Fruit fly (Drosophila melanogaster): ENCODE data around the gene Gr64e.

Gene Gr64e

dm6 chr3L:4055438-4055962 lies 23.6 kb downstream of the Gr64e start:
- no peak for TF ChIP-seq brk (GFP tag; optimal IDR thresholded peaks at IDR 0.05)
- TF ChIP-seq Vsx2 (GFP tag; optimal IDR thresholded peaks at IDR 0.05; ENCODE audit: partially characterized antibody) = peak; percentile 32
- no peak for TF ChIP-seq lola (GFP tag; optimal IDR thresholded peaks at IDR 0.05)
- no peak for TF ChIP-seq sv (GFP tag; optimal IDR thresholded peaks at IDR 0.05)
- TF ChIP-seq psq (GFP tag; optimal IDR thresholded peaks at IDR 0.05) = no peak

dm6 chr3L:4056812-4057211 lies 24.9 kb downstream of the Gr64e start:
- no peak for TF ChIP-seq Myc (optimal IDR thresholded peaks at IDR 0.05)
- TF ChIP-seq dl (GFP tag; optimal IDR thresholded peaks at IDR 0.05; ENCODE audit: insufficient read depth in 1 of 2, partially characterized antibody in 2 of 2) = no peak
- no peak for TF ChIP-seq rgr (GFP tag; optimal IDR thresholded peaks at IDR 0.05)
- TF ChIP-seq fru (GFP tag; optimal IDR thresholded peaks at IDR 0.05) = no peak
- TF ChIP-seq foxo (GFP tag; optimal IDR thresholded peaks at IDR 0.05) = no peak
- TF ChIP-seq sage (GFP tag; optimal IDR thresholded peaks at IDR 0.05) = no peak
- TF ChIP-seq woc (GFP tag; optimal IDR thresholded peaks at IDR 0.05) = no peak
- TF ChIP-seq sv (GFP tag; optimal IDR thresholded peaks at IDR 0.05) = no peak
- no peak for TF ChIP-seq Mio (GFP tag; optimal IDR thresholded peaks at IDR 0.05)
- no peak for TF ChIP-seq OdsH (GFP tag; optimal IDR thresholded peaks at IDR 0.05)
- no peak for TF ChIP-seq N (GFP tag; optimal IDR thresholded peaks at IDR 0.05)
- TF ChIP-seq psq (GFP tag; optimal IDR thresholded peaks at IDR 0.05) = no peak
- TF ChIP-seq Sp1 (GFP tag; optimal IDR thresholded peaks at IDR 0.05) = no peak
- no peak for TF ChIP-seq Dif (GFP tag; optimal IDR thresholded peaks at IDR 0.05; ENCODE audit: partially characterized antibody)

- no peak for TF ChIP-seq Jra (GFP tag; optimal IDR thresholded peaks at IDR 0.05)
- TF ChIP-seq fru (GFP tag; optimal IDR thresholded peaks at IDR 0.05) = peak; percentile 14
- no peak for TF ChIP-seq h (GFP tag; optimal IDR thresholded peaks at IDR 0.05)
- TF ChIP-seq rgr (GFP tag; optimal IDR thresholded peaks at IDR 0.05) = peak; percentile 37
Observed at dm6 chr3L:4059293-4059820, 27.4 kb downstream of the Gr64e start, which contains the start of gene Ugt305A1. Gene Ugt305A1 (plus strand): TSS chr3L:4059770.

- TF ChIP-seq h (GFP tag; optimal IDR thresholded peaks at IDR 0.05) (no peak), Myc (optimal IDR thresholded peaks at IDR 0.05) (peak; percentile 35), jim (GFP tag; optimal IDR thresholded peaks at IDR 0.05) (no peak)
Observed at dm6 chr3L:4061921-4062474, 30.1 kb downstream of the Gr64e start, which contains the start of gene dib. Gene dib (plus strand): TSS chr3L:4062292.

- no peak for TF ChIP-seq Hr83 (GFP tag; optimal IDR thresholded peaks at IDR 0.05; ENCODE audit: poor library complexity, severe bottlenecking)
- peak; percentile 20 for TF ChIP-seq h (GFP tag; optimal IDR thresholded peaks at IDR 0.05)
- no peak for TF ChIP-seq Rel (GFP tag; optimal IDR thresholded peaks at IDR 0.05)
- peak; percentile 81 for TF ChIP-seq Rel (tag; optimal IDR thresholded peaks at IDR 0.05)
- peak; percentile 83 for TF ChIP-seq Hnf4 (GFP tag; optimal IDR thresholded peaks at IDR 0.05)
Observed at dm6 chr3L:4068368-4068767, 36.4 kb downstream of the Gr64e start.

- TF ChIP-seq Sp1 (GFP tag; optimal IDR thresholded peaks at IDR 0.05) (no peak), OdsH (GFP tag; optimal IDR thresholded peaks at IDR 0.05) (no peak), dmrt93B (GFP tag; optimal IDR thresholded peaks at IDR 0.05) (no peak), woc (GFP tag; optimal IDR thresholded peaks at IDR 0.05) (no peak), Dfd (GFP tag; optimal IDR thresholded peaks at IDR 0.05) (no peak), brk (GFP tag; optimal IDR thresholded peaks at IDR 0.05) (no peak), CG9705 (GFP tag; optimal IDR thresholded peaks at IDR 0.05) (no peak), tai (GFP tag; optimal IDR thresholded peaks at IDR 0.05) (no peak), usp (GFP tag; optimal IDR thresholded peaks at IDR 0.05) (no peak), Abd-B (GFP tag; optimal IDR thresholded peaks at IDR 0.05) (no peak), dsf (GFP tag; optimal IDR thresholded peaks at IDR 0.05; ENCODE audit: borderline replicate concordance) (no peak), foxo (GFP tag; optimal IDR thresholded peaks at IDR 0.05) (no peak), ey (GFP tag; optimal IDR thresholded peaks at IDR 0.05) (no peak), h (GFP tag; optimal IDR thresholded peaks at IDR 0.05) (no peak), Hr83 (GFP tag; optimal IDR thresholded peaks at IDR 0.05; ENCODE audit: poor library complexity, severe bottlenecking) (no peak), psq (GFP tag; optimal IDR thresholded peaks at IDR 0.05) (no peak)
Observed at dm6 chr3L:4069069-4069468, 37.1 kb downstream of the Gr64e start, which contains the start of gene CG32259. Gene CG32259 (plus strand): TSS chr3L:4069369.

All from whole organism, wandering third instar larva.